Worm (Caenorhabditis elegans) whole organism, L3 larva: Measurements from ENCODE around the gene cah-1.

Experiments used
- ama-1 ChIP-seq: fragments of 150-350 bp; optimal IDR thresholded peaks from 2 replicates; lab custom pipeline; 2018
- nhr-28 ChIP-seq: fragments of 150-350 bp; optimal IDR thresholded peaks from 2 replicates; lab custom pipeline; 2014; ENCODE audit warnings: missing biosample characterization, missing genetic modification characterization
- nhr-76 ChIP-seq: fragments of 150-350 bp; sonication (generic microtip); optimal IDR thresholded peaks from 5 replicates; lab custom pipeline; 2014; ENCODE audit warnings: missing biosample characterization, missing genetic modification characterization
- skn-1 ChIP-seq: fragments of 150-350 bp; optimal IDR thresholded peaks from 2 replicates; lab custom pipeline; 2014; ENCODE audit warnings: missing biosample characterization, missing genetic modification characterization

- TF ChIP-seq nhr-76 (tag; lab: Kevin White, UChicago) (no peak), nhr-28 (tag; lab: Kevin White, UChicago) (no peak), ama-1 (lab: Kevin White, UChicago) (no peak), skn-1 (no peak)
Observed at ce11 chrIII:5124385-5124784, 39.0 kb upstream of the cah-1 start.
